Worm (Caenorhabditis elegans) whole organism, late embryonic: Measurements from ENCODE around the gene C34E11.2.

ENCODE experiments used
- C38D4.7 ChIP-seq: fragments of 200-800 bp; sonication (Bioruptor generic); optimal IDR thresholded peaks from 2 replicates; lab custom pipeline; 2018; ENCODE audit warnings: mild to moderate bottlenecking, missing genetic modification characterization, moderate library complexity, missing compliant biosample characterization
- F13H6.1 ChIP-seq: sonication (generic microtip); optimal IDR thresholded peaks from 2 replicates; lab custom pipeline; 2016; ENCODE audit warnings: missing genetic modification characterization, missing compliant biosample characterization
- Y22D7AL.16 ChIP-seq: sonication (generic microtip); optimal IDR thresholded peaks from 2 replicates; lab custom pipeline; 2016; ENCODE audit warnings: missing genetic modification characterization, missing compliant biosample characterization
- ceh-2 ChIP-seq: sonication (generic microtip); optimal IDR thresholded peaks from 2 replicates; lab custom pipeline; 2016; ENCODE audit warnings: missing genotype, missing genetic modification characterization, missing compliant biosample characterization
- ceh-22 ChIP-seq: sonication (generic microtip); optimal IDR thresholded peaks from 2 replicates; lab custom pipeline; 2017; ENCODE audit warnings: missing biosample characterization, missing genetic modification characterization
- ceh-30 ChIP-seq: fragments of 150-350 bp; optimal IDR thresholded peaks from 2 replicates; lab custom pipeline; 2014; ENCODE audit warnings: missing biosample characterization, missing genetic modification characterization
- ceh-34 ChIP-seq: sonication (generic microtip); optimal IDR thresholded peaks from 2 replicates; lab custom pipeline; 2016; ENCODE audit warnings: mild to moderate bottlenecking, missing genetic modification characterization, missing compliant biosample characterization
- ceh-45 ChIP-seq: fragments of 200-800 bp; sonication (Bioruptor generic); IDR thresholded peaks from 2 replicates; pipeline ENCODE4 v1.3.6; 2022; ENCODE audit warnings: missing genetic modification reagents, missing genetic modification characterization, missing compliant biosample characterization
- dmd-4 ChIP-seq: sonication (generic microtip); optimal IDR thresholded peaks from 2 replicates; lab custom pipeline; 2016; ENCODE audit warnings: borderline replicate concordance, missing genetic modification characterization, missing compliant biosample characterization
- elt-2 ChIP-seq: sonication (generic microtip); optimal IDR thresholded peaks from 2 replicates; lab custom pipeline; 2016; ENCODE audit warnings: missing genetic modification reagents, missing genetic modification characterization, missing compliant biosample characterization
- eyg-1 ChIP-seq: sonication (generic microtip); optimal IDR thresholded peaks from 2 replicates; lab custom pipeline; 2016; ENCODE audit warnings: missing genotype, missing genetic modification characterization, missing compliant biosample characterization
- fax-1 ChIP-seq: sonication (generic microtip); optimal IDR thresholded peaks from 2 replicates; lab custom pipeline; 2016; ENCODE audit warnings: missing genotype, missing genetic modification characterization, missing compliant biosample characterization
- fkh-10 ChIP-seq: fragments of 150-350 bp; optimal IDR thresholded peaks from 2 replicates; lab custom pipeline; 2014; ENCODE audit warnings: missing biosample characterization, missing genetic modification reagents, missing genetic modification characterization
- fkh-6 ChIP-seq: sonication (generic microtip); optimal IDR thresholded peaks from 2 replicates; lab custom pipeline; 2016; ENCODE audit warnings: missing genetic modification characterization, missing compliant biosample characterization
- hlh-15 ChIP-seq: sonication (generic microtip); optimal IDR thresholded peaks from 2 replicates; lab custom pipeline; 2016; ENCODE audit warnings: missing genetic modification characterization, missing compliant biosample characterization
- hlh-30 ChIP-seq: sonication (generic microtip); optimal IDR thresholded peaks from 2 replicates; lab custom pipeline; 2017; ENCODE audit warnings: antibody characterized with exemption, missing genetic modification characterization, missing compliant biosample characterization; ENCODE audit not compliant: insufficient read depth
- hlh-6 ChIP-seq: sonication (generic microtip); optimal IDR thresholded peaks from 2 replicates; lab custom pipeline; 2016; ENCODE audit warnings: missing genotype, missing genetic modification characterization, missing compliant biosample characterization
- lin-11 ChIP-seq: fragments of 200-800 bp; sonication (Bioruptor generic); optimal IDR thresholded peaks from 2 replicates; lab custom pipeline; 2018; ENCODE audit warnings: mild to moderate bottlenecking, missing genetic modification characterization, missing compliant biosample characterization
- madf-2 ChIP-seq: sonication (generic microtip); optimal IDR thresholded peaks from 2 replicates; lab custom pipeline; 2017; ENCODE audit warnings: missing genetic modification characterization, missing compliant biosample characterization
- mec-3 ChIP-seq: sonication (generic microtip); optimal IDR thresholded peaks from 2 replicates; lab custom pipeline; 2016; ENCODE audit warnings: borderline replicate concordance, missing genetic modification characterization, missing compliant biosample characterization
- nhr-232 ChIP-seq: sonication (generic microtip); optimal IDR thresholded peaks from 2 replicates; lab custom pipeline; 2016; ENCODE audit warnings: missing genetic modification characterization, missing compliant biosample characterization
- odd-2 ChIP-seq: sonication (generic microtip); optimal IDR thresholded peaks from 2 replicates; lab custom pipeline; 2017; ENCODE audit warnings: antibody characterized with exemption, mild to moderate bottlenecking, missing genetic modification characterization, missing compliant biosample characterization
- pag-3 ChIP-seq: sonication (generic microtip); optimal IDR thresholded peaks from 2 replicates; lab custom pipeline; 2016; ENCODE audit warnings: missing compliant biosample characterization, missing genetic modification characterization, borderline replicate concordance
- pat-9 ChIP-seq: fragments of 200-800 bp; sonication (Bioruptor generic); optimal IDR thresholded peaks from 2 replicates; lab custom pipeline; 2018; ENCODE audit warnings: mild to moderate bottlenecking, missing genetic modification characterization, moderate library complexity, missing compliant biosample characterization
- pqm-1 ChIP-seq: sonication (generic microtip); optimal IDR thresholded peaks from 2 replicates; lab custom pipeline; 2016; ENCODE audit warnings: missing genetic modification characterization, missing compliant biosample characterization
- rnt-1 ChIP-seq: sonication (generic microtip); optimal IDR thresholded peaks from 2 replicates; lab custom pipeline; 2016; ENCODE audit warnings: missing genetic modification characterization, missing compliant biosample characterization
- sox-2 ChIP-seq: fragments of 200-800 bp; sonication (Bioruptor generic); IDR thresholded peaks from 2 replicates; pipeline ENCODE4 v1.3.6; 2022; ENCODE audit warnings: missing genetic modification reagents, missing genetic modification characterization, missing compliant biosample characterization
- sox-4 ChIP-seq: sonication (generic microtip); optimal IDR thresholded peaks from 2 replicates; lab custom pipeline; 2017; ENCODE audit warnings: mild to moderate bottlenecking, missing genetic modification characterization, inconsistent platforms, missing compliant biosample characterization
- unc-3 ChIP-seq, 2 experiments: fragments of 200-800 bp in 1 of 2; sonication (Bioruptor generic) in 1 of 2; sonication (generic microtip) in 1 of 2; conservative IDR thresholded peaks in 1 of 2; optimal IDR thresholded peaks in 1 of 2; 2 replicates each; pipeline versions ENCODE4 v1.3.6 to Lab custom; 2016 to 2022; ENCODE audit warnings: missing compliant biosample characterization in 2 of 2, missing genetic modification characterization in 2 of 2, missing genetic modification reagents in 1 of 2
- unc-42 ChIP-seq: sonication (generic microtip); optimal IDR thresholded peaks from 2 replicates; lab custom pipeline; 2016; ENCODE audit warnings: missing genotype, missing genetic modification characterization, missing compliant biosample characterization
- unc-55 ChIP-seq: sonication (generic microtip); optimal IDR thresholded peaks from 2 replicates; lab custom pipeline; 2017; ENCODE audit warnings: missing biosample characterization, missing genetic modification reagents, missing genetic modification characterization
- unc-86 ChIP-seq: sonication (generic microtip); optimal IDR thresholded peaks from 2 replicates; lab custom pipeline; 2016; ENCODE audit warnings: missing genetic modification characterization, missing compliant biosample characterization
- ztf-16 ChIP-seq: sonication (generic microtip); optimal IDR thresholded peaks from 2 replicates; lab custom pipeline; 2017; ENCODE audit warnings: missing genetic modification characterization, missing compliant biosample characterization

The C34E11.2 gene

ce11 chrX:11828661-11829060, 14.1 kb upstream of the C34E11.2 start:
- TF ChIP-seq ceh-2 (tag; lab: Kevin White, UChicago) (no peak), unc-3 (GFP tag; conservative IDR thresholded peaks at IDR 0.05; lab: Robert Waterston, UW) (no peak), unc-3 (tag; optimal IDR thresholded peaks at IDR 0.05; lab: Kevin White, UChicago) (no peak)

ce11 chrX:11827528-11827927, 13.0 kb upstream of the C34E11.2 start:
- TF ChIP-seq fkh-6 (tag; lab: Kevin White, UChicago) (no peak), pag-3 (tag; lab: Kevin White, UChicago) (no peak), eyg-1 (no peak), hlh-30 (tag; lab: Kevin White, UChicago) (no peak), fax-1 (no peak), Y22D7AL.16 (tag; lab: Kevin White, UChicago) (no peak), elt-2 (tag; lab: Kevin White, UChicago) (no peak), sox-2 (GFP tag; lab: Robert Waterston, UW) (no peak), lin-11 (tag; lab: Kevin White, UChicago) (no peak), ceh-45 (GFP tag; lab: Robert Waterston, UW) (no peak), ceh-22 (tag; lab: Kevin White, UChicago) (no peak), unc-86 (tag; lab: Kevin White, UChicago) (no peak), ztf-16 (tag; lab: Kevin White, UChicago) (no peak), unc-42 (tag; lab: Kevin White, UChicago) (no peak), fkh-10 (GFP tag; lab: Kevin White, UChicago) (no peak), C38D4.7 (GFP tag; lab: Kevin White, UChicago) (no peak)
- TF ChIP-seq, all 69 proteins: peak for 0

ce11 chrX:11826892-11827291, 12.3 kb upstream of the C34E11.2 start:
- TF ChIP-seq F13H6.1 (tag; lab: Kevin White, UChicago) (no peak), madf-2 (tag; lab: Kevin White, UChicago) (no peak), mec-3 (no peak), odd-2 (tag; lab: Kevin White, UChicago) (no peak), eyg-1 (no peak), hlh-30 (tag; lab: Kevin White, UChicago) (no peak), ceh-2 (tag; lab: Kevin White, UChicago) (no peak), pat-9 (tag; lab: Kevin White, UChicago) (no peak), sox-2 (GFP tag; lab: Robert Waterston, UW) (no peak), hlh-15 (tag; lab: Kevin White, UChicago) (no peak)

- TF ChIP-seq odd-2 (tag; lab: Kevin White, UChicago) (no peak), nhr-232 (tag; lab: Kevin White, UChicago) (no peak), unc-42 (tag; lab: Kevin White, UChicago) (no peak), unc-86 (tag; lab: Kevin White, UChicago) (no peak), ztf-16 (tag; lab: Kevin White, UChicago) (no peak), mec-3 (no peak), hlh-6 (tag; lab: Kevin White, UChicago) (no peak), pqm-1 (tag; lab: Kevin White, UChicago) (no peak), Y22D7AL.16 (tag; lab: Kevin White, UChicago) (no peak)
Observed at ce11 chrX:11823704-11824103, 9.2 kb upstream of the C34E11.2 start, which contains the start of gene tag-241. Gene tag-241, plus strand, starts transcription at chrX:11824004.

- no peak for TF ChIP-seq hlh-15 (tag; lab: Kevin White, UChicago)
- no peak for TF ChIP-seq sox-4 (tag; lab: Kevin White, UChicago)
- TF ChIP-seq dmd-4 (tag; lab: Kevin White, UChicago): no peak
- peak; percentile 1 for TF ChIP-seq rnt-1 (tag; lab: Kevin White, UChicago)
- peak; percentile 16 for TF ChIP-seq ceh-34 (tag; lab: Kevin White, UChicago)
- peak; percentile 28 for TF ChIP-seq pat-9 (tag; lab: Kevin White, UChicago)
- no peak for TF ChIP-seq unc-55
- TF ChIP-seq unc-86 (tag; lab: Kevin White, UChicago): no peak
- TF ChIP-seq fkh-10 (GFP tag; lab: Kevin White, UChicago): no peak
- no peak for TF ChIP-seq ceh-30 (tag; lab: Kevin White, UChicago)
Observed at ce11 chrX:11821159-11821720, 6.7 kb upstream of the C34E11.2 start.
